Worm (Caenorhabditis elegans) whole organism, midembryonic: ENCODE measurements around the gene Y50E8A.22.

ENCODE experiments used
- cog-1 ChIP-seq: sonication (generic microtip); optimal IDR thresholded peaks from 2 replicates; lab custom pipeline; 2016; ENCODE audit warnings: missing genetic modification characterization, missing compliant biosample characterization
- flt-1 ChIP-seq: fragments of 200-800 bp; sonication (Bioruptor generic); IDR thresholded peaks from 2 replicates; pipeline ENCODE4 v1.3.6; 2022; ENCODE audit warnings: missing genetic modification characterization, missing compliant biosample characterization
- klf-2 ChIP-seq: fragments of 200-800 bp; sonication (Bioruptor generic); conservative IDR thresholded peaks from 2 replicates; pipeline ENCODE4 v1.3.6; 2022; ENCODE audit warnings: missing genetic modification reagents, missing genetic modification characterization, missing compliant biosample characterization
- ref-1 ChIP-seq: fragments of 200-800 bp; sonication (Bioruptor generic); conservative IDR thresholded peaks from 2 replicates; pipeline ENCODE4 v1.3.6; 2022; ENCODE audit warnings: missing genetic modification reagents, missing genetic modification characterization, missing compliant biosample characterization
- tab-1 ChIP-seq: fragments of 200-800 bp; sonication (Bioruptor generic); IDR thresholded peaks from 2 replicates; pipeline ENCODE4 v1.3.6; 2022; ENCODE audit warnings: missing genetic modification characterization, missing compliant biosample characterization
- ztf-23 ChIP-seq: fragments of 200-800 bp; sonication (Bioruptor generic); IDR thresholded peaks from 2 replicates; pipeline ENCODE4 v1.3.6; 2022; ENCODE audit warnings: missing genetic modification reagents, missing genetic modification characterization, missing compliant biosample characterization
- ztf-29 ChIP-seq: fragments of 200-800 bp; sonication (Bioruptor generic); IDR thresholded peaks from 2 replicates; pipeline ENCODE4 v1.3.6; 2022; ENCODE audit warnings: missing genetic modification reagents, missing genetic modification characterization, missing compliant biosample characterization

- TF ChIP-seq klf-2 (GFP tag; lab: Robert Waterston, UW) (no peak), ztf-23 (GFP tag; lab: Robert Waterston, UW) (no peak), flt-1 (no peak), ztf-29 (GFP tag; lab: Robert Waterston, UW) (no peak), ref-1 (no peak), tab-1 (GFP tag; lab: Robert Waterston, UW) (no peak), cog-1 (tag; lab: Kevin White, UChicago) (no peak)
Measured at ce11 chrV:14726596-14726995, 22.3 kb downstream of the Y50E8A.22 start, which contains the start of gene Y50E8A.1.
